Worm (Caenorhabditis elegans) whole organism, late embryonic: ENCODE measurements around the gene K01G12.22.

ENCODE experiments used
- ama-1 ChIP-seq: fragments of 150-350 bp; optimal IDR thresholded peaks from 2 replicates; lab custom pipeline; 2014
- che-1 ChIP-seq: sonication (generic microtip); optimal IDR thresholded peaks from 2 replicates; lab custom pipeline; 2016; ENCODE audit warnings: mild to moderate bottlenecking, missing genetic modification characterization, missing compliant biosample characterization
- dve-1 ChIP-seq: sonication (generic microtip); optimal IDR thresholded peaks from 2 replicates; lab custom pipeline; 2017; ENCODE audit warnings: antibody characterized with exemption, mild to moderate bottlenecking, missing genetic modification characterization, missing compliant biosample characterization
- fkh-10 ChIP-seq: fragments of 150-350 bp; optimal IDR thresholded peaks from 2 replicates; lab custom pipeline; 2014; ENCODE audit warnings: missing biosample characterization, missing genetic modification reagents, missing genetic modification characterization
- pqm-1 ChIP-seq: sonication (generic microtip); optimal IDR thresholded peaks from 2 replicates; lab custom pipeline; 2016; ENCODE audit warnings: missing genetic modification characterization, missing compliant biosample characterization
- sox-2 ChIP-seq: fragments of 200-800 bp; sonication (Bioruptor generic); IDR thresholded peaks from 2 replicates; pipeline ENCODE4 v1.3.6; 2022; ENCODE audit warnings: missing genetic modification reagents, missing genetic modification characterization, missing compliant biosample characterization
- unc-86 ChIP-seq: sonication (generic microtip); optimal IDR thresholded peaks from 2 replicates; lab custom pipeline; 2016; ENCODE audit warnings: missing genetic modification characterization, missing compliant biosample characterization

DNA sequence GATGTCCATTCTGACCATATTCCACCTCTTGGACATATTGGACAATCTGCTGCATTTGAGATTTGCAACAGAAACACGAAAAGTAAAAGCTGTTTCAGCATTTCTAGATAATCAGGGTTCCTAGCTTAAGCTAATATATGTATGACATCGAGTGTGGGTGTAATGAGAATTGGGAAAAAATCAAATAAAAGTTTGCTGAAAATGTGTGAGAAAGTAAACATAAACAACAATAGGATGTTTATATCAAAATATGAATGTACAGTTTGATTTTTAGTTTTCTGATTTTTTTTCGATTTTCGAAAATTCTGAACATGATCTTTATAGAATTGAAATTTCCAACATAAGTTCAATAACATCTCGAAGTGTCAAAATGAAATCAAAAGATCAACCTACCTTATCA is 38.8 kb downstream of the K01G12.22 start, which contains the start of gene F02H6.6:
- TF ChIP-seq che-1 (tag; lab: Kevin White, UChicago) = no peak
- TF ChIP-seq unc-86 = no peak
- no peak for TF ChIP-seq pqm-1 (tag; lab: Kevin White, UChicago)
- no peak for TF ChIP-seq sox-2 (GFP tag; lab: Robert Waterston, UW)
- TF ChIP-seq dve-1 (tag; lab: Kevin White, UChicago) = no peak
- TF ChIP-seq ama-1 (lab: Kevin White, UChicago) = no peak
- no peak for TF ChIP-seq fkh-10 (GFP tag; lab: Kevin White, UChicago)
